Worm (Caenorhabditis elegans) whole organism, early embryonic: ENCODE results near the gene trap-4.

Experiments
- B0310.2 ChIP-seq: sonication (generic microtip); optimal IDR thresholded peaks from 2 replicates; lab custom pipeline; 2016; ENCODE audit warnings: mild to moderate bottlenecking, missing genetic modification characterization, missing compliant biosample characterization
- F13C5.2 ChIP-seq: sonication (generic microtip); optimal IDR thresholded peaks from 2 replicates; lab custom pipeline; 2017; ENCODE audit warnings: mild to moderate bottlenecking, missing genetic modification characterization, inconsistent platforms, missing compliant biosample characterization
- aly-1 ChIP-seq: sonication (generic microtip); optimal IDR thresholded peaks from 2 replicates; lab custom pipeline; 2016; ENCODE audit warnings: missing genetic modification characterization, missing compliant biosample characterization
- ama-1 ChIP-seq: fragments of 150-350 bp; optimal IDR thresholded peaks from 2 replicates; lab custom pipeline; 2014
- ceh-13 ChIP-seq: fragments of 200-800 bp; sonication (Bioruptor generic); optimal IDR thresholded peaks from 2 replicates; lab custom pipeline; 2018; ENCODE audit warnings: mild to moderate bottlenecking, missing genetic modification characterization, missing compliant biosample characterization
- ceh-36 ChIP-seq: sonication (generic microtip); optimal IDR thresholded peaks from 2 replicates; lab custom pipeline; 2016; ENCODE audit warnings: missing genetic modification characterization, inconsistent platforms, missing compliant biosample characterization
- ets-7 ChIP-seq: sonication (generic microtip); optimal IDR thresholded peaks from 2 replicates; lab custom pipeline; 2016; ENCODE audit warnings: missing genotype, missing genetic modification characterization, missing compliant biosample characterization
- flt-1 ChIP-seq: fragments of 200-800 bp; sonication (Bioruptor generic); IDR thresholded peaks from 2 replicates; pipeline ENCODE4 v1.3.6; 2022; ENCODE audit warnings: missing genetic modification characterization, missing compliant biosample characterization
- hmbx-1 ChIP-seq: sonication (generic microtip); optimal IDR thresholded peaks from 2 replicates; lab custom pipeline; 2016; ENCODE audit warnings: mild to moderate bottlenecking, missing genetic modification characterization, missing compliant biosample characterization
- hmg-4 ChIP-seq: fragments of 200-800 bp; sonication (Bioruptor generic); optimal IDR thresholded peaks from 2 replicates; lab custom pipeline; 2018; ENCODE audit warnings: mild to moderate bottlenecking, missing genetic modification characterization, missing compliant biosample characterization
- hnd-1 ChIP-seq: sonication (generic microtip); optimal IDR thresholded peaks from 2 replicates; lab custom pipeline; 2016; ENCODE audit warnings: missing genetic modification characterization, missing compliant biosample characterization
- pes-1 ChIP-seq: fragments of 200-800 bp; sonication (Bioruptor generic); IDR thresholded peaks from 2 replicates; pipeline ENCODE4 v1.3.6; 2022; ENCODE audit warnings: missing genetic modification reagents, missing genetic modification characterization, missing compliant biosample characterization
- scrt-1 ChIP-seq: fragments of 200-800 bp; sonication (Bioruptor generic); IDR thresholded peaks from 2 replicates; pipeline ENCODE4 v1.3.6; 2022; ENCODE audit warnings: missing genetic modification characterization, missing compliant biosample characterization
- sea-1 ChIP-seq: fragments of 200-800 bp; sonication (Bioruptor generic); conservative IDR thresholded peaks from 2 replicates; pipeline ENCODE4 v1.3.6; 2022; ENCODE audit warnings: missing genetic modification characterization, missing compliant biosample characterization
- tbx-11 ChIP-seq: fragments of 200-800 bp; sonication (Bioruptor generic); IDR thresholded peaks from 2 replicates; pipeline ENCODE4 v1.3.6; 2022; ENCODE audit warnings: missing genetic modification characterization, missing compliant biosample characterization
- tbx-37 ChIP-seq: fragments of 200-800 bp; sonication (Bioruptor generic); conservative IDR thresholded peaks from 2 replicates; pipeline ENCODE4 v1.3.6; 2022; ENCODE audit warnings: missing genetic modification reagents, missing genetic modification characterization, missing compliant biosample characterization
- tra-4 ChIP-seq: sonication (generic microtip); optimal IDR thresholded peaks from 2 replicates; lab custom pipeline; 2017; ENCODE audit warnings: missing genetic modification characterization, missing compliant biosample characterization

trap-4 gene

ce11 chrIII:11909778-11910177 is 10.8 kb upstream of the trap-4 start, which contains the start of gene faah-4:
TSS of gene faah-4 (minus strand) at chrIII:11909878.
- TF ChIP-seq scrt-1 (no peak), F13C5.2 (tag; lab: Kevin White, UChicago) (no peak), aly-1 (tag; lab: Kevin White, UChicago) (no peak), flt-1 (GFP tag; lab: Robert Waterston, UW) (no peak), ets-7 (tag; lab: Kevin White, UChicago) (no peak), hmbx-1 (tag; lab: Kevin White, UChicago) (no peak), ceh-13 (no peak), sea-1 (GFP tag; lab: Robert Waterston, UW) (no peak), ceh-36 (tag; lab: Kevin White, UChicago) (no peak), tbx-37 (no peak), hmg-4 (GFP tag; lab: Kevin White, UChicago) (no peak), tbx-11 (no peak), hnd-1 (tag; lab: Kevin White, UChicago) (no peak), ama-1 (lab: Kevin White, UChicago) (no peak), B0310.2 (tag; lab: Kevin White, UChicago) (no peak), tra-4 (no peak), pes-1 (GFP tag; lab: Robert Waterston, UW) (no peak)

- TF ChIP-seq ceh-36 (tag; lab: Kevin White, UChicago) (no peak), F13C5.2 (tag; lab: Kevin White, UChicago) (no peak), hmg-4 (GFP tag; lab: Kevin White, UChicago) (no peak), scrt-1 (no peak), flt-1 (GFP tag; lab: Robert Waterston, UW) (no peak), sea-1 (GFP tag; lab: Robert Waterston, UW) (no peak), ets-7 (tag; lab: Kevin White, UChicago) (no peak), tbx-37 (no peak), tra-4 (no peak), aly-1 (tag; lab: Kevin White, UChicago) (no peak), tbx-11 (no peak), hnd-1 (tag; lab: Kevin White, UChicago) (no peak), pes-1 (GFP tag; lab: Robert Waterston, UW) (no peak)
Observed at ce11 chrIII:11914220-11914619, 6.3 kb upstream of the trap-4 start, which contains the start of gene Y56A3A.16. TSS of gene Y56A3A.16 (minus strand) at chrIII:11914320.

- TF ChIP-seq pes-1 (GFP tag; lab: Robert Waterston, UW) (0 out of 2 replicates have a peak, but pooled peaks have one; percentile 16), tbx-11 (no peak), ceh-13 (no peak), ama-1 (lab: Kevin White, UChicago) (no peak), flt-1 (GFP tag; lab: Robert Waterston, UW) (0 out of 2 replicates have a peak, but pooled peaks have one; percentile 3), ets-7 (tag; lab: Kevin White, UChicago) (no peak), sea-1 (GFP tag; lab: Robert Waterston, UW) (no peak), hnd-1 (tag; lab: Kevin White, UChicago) (no peak), F13C5.2 (tag; lab: Kevin White, UChicago) (peak; percentile 48)
Observed at ce11 chrIII:11915666-11916065, 4.9 kb upstream of the trap-4 start, which contains the start of the genes ndab-1 and npp-16. TSS of gene ndab-1 (minus strand) at chrIII:11915712. TSS of gene npp-16 (plus strand) at chrIII:11915928.

- no peak for TF ChIP-seq pes-1 (GFP tag; lab: Robert Waterston, UW)
- no peak for TF ChIP-seq ceh-36 (tag; lab: Kevin White, UChicago)
- TF ChIP-seq tbx-11, result no peak
- no peak for TF ChIP-seq ceh-13
- TF ChIP-seq scrt-1, result no peak
- no peak for TF ChIP-seq ama-1 (lab: Kevin White, UChicago)
- no peak for TF ChIP-seq hnd-1 (tag; lab: Kevin White, UChicago)
- TF ChIP-seq hmbx-1 (tag; lab: Kevin White, UChicago), result no peak
- TF ChIP-seq sea-1 (GFP tag; lab: Robert Waterston, UW), result no peak
- no peak for TF ChIP-seq hmg-4 (GFP tag; lab: Kevin White, UChicago)
- TF ChIP-seq tbx-37, result no peak
- TF ChIP-seq flt-1 (GFP tag; lab: Robert Waterston, UW), result no peak
- no peak for TF ChIP-seq ets-7 (tag; lab: Kevin White, UChicago)
Observed at ce11 chrIII:11916260-11916659, 4.3 kb upstream of the trap-4 start.

- TF ChIP-seq tbx-37 (no peak), tbx-11 (no peak), sea-1 (GFP tag; lab: Robert Waterston, UW) (no peak), ceh-13 (no peak), ets-7 (tag; lab: Kevin White, UChicago) (no peak), hmg-4 (GFP tag; lab: Kevin White, UChicago) (peak; percentile 16), aly-1 (tag; lab: Kevin White, UChicago) (no peak), ama-1 (lab: Kevin White, UChicago) (no peak), B0310.2 (tag; lab: Kevin White, UChicago) (peak; percentile 9), pes-1 (GFP tag; lab: Robert Waterston, UW) (peak; percentile 39; the same call in 1 of the 2 replicates), tra-4 (no peak), flt-1 (GFP tag; lab: Robert Waterston, UW) (no peak), F13C5.2 (tag; lab: Kevin White, UChicago) (no peak), ceh-36 (tag; lab: Kevin White, UChicago) (no peak), scrt-1 (no peak), hmbx-1 (tag; lab: Kevin White, UChicago) (no peak), hnd-1 (tag; lab: Kevin White, UChicago) (no peak)
Observed at ce11 chrIII:11917090-11917489, 3.4 kb upstream of the trap-4 start.

- TF ChIP-seq hmbx-1 (tag; lab: Kevin White, UChicago) (no peak), ceh-13 (no peak), F13C5.2 (tag; lab: Kevin White, UChicago) (no peak), pes-1 (GFP tag; lab: Robert Waterston, UW) (no peak), hmg-4 (GFP tag; lab: Kevin White, UChicago) (no peak), ama-1 (lab: Kevin White, UChicago) (no peak), hnd-1 (tag; lab: Kevin White, UChicago) (no peak), ceh-36 (tag; lab: Kevin White, UChicago) (no peak), B0310.2 (tag; lab: Kevin White, UChicago) (no peak), tbx-37 (no peak), tra-4 (no peak), flt-1 (GFP tag; lab: Robert Waterston, UW) (no peak), tbx-11 (no peak), aly-1 (tag; lab: Kevin White, UChicago) (no peak), sea-1 (GFP tag; lab: Robert Waterston, UW) (no peak), ets-7 (tag; lab: Kevin White, UChicago) (no peak), scrt-1 (no peak)
Observed at ce11 chrIII:11917525-11917924, 3.0 kb upstream of the trap-4 start.
